Worm (Caenorhabditis elegans) whole organism, young adult: ENCODE results near the gene zip-10.

Experiments used
- B0019.2 ChIP-seq: fragments of 200-800 bp; sonication (Bioruptor generic); conservative IDR thresholded peaks from 2 replicates; pipeline ENCODE4 v1.3.6; 2022; ENCODE audit warnings: missing genetic modification reagents, missing genetic modification characterization, missing compliant biosample characterization
- aptf-3 ChIP-seq: fragments of 200-800 bp; sonication (Bioruptor generic); IDR thresholded peaks from 2 replicates; pipeline ENCODE4 v1.3.6; 2022; ENCODE audit warnings: missing genetic modification characterization, missing compliant biosample characterization
- cebp-2 ChIP-seq: fragments of 200-800 bp; sonication (Bioruptor generic); IDR thresholded peaks from 2 replicates; pipeline ENCODE4 v1.3.6; 2022; ENCODE audit warnings: missing genetic modification characterization, missing compliant biosample characterization
- ceh-27 ChIP-seq: fragments of 200-800 bp; sonication (Bioruptor generic); optimal IDR thresholded peaks from 2 replicates; lab custom pipeline; 2018; ENCODE audit warnings: mild to moderate bottlenecking, missing genetic modification characterization, moderate library complexity, missing compliant biosample characterization
- nhr-120 ChIP-seq: fragments of 200-800 bp; sonication (Bioruptor generic); IDR thresholded peaks from 2 replicates; pipeline ENCODE4 v1.3.6; 2022; ENCODE audit warnings: missing genetic modification characterization, missing compliant biosample characterization
- pha-4 ChIP-seq: fragments of 150-350 bp; sonication (generic microtip); optimal IDR thresholded peaks from 2 replicates; lab custom pipeline; 2014; ENCODE audit warnings: missing biosample characterization, missing genetic modification reagents, missing genetic modification characterization

DNA sequence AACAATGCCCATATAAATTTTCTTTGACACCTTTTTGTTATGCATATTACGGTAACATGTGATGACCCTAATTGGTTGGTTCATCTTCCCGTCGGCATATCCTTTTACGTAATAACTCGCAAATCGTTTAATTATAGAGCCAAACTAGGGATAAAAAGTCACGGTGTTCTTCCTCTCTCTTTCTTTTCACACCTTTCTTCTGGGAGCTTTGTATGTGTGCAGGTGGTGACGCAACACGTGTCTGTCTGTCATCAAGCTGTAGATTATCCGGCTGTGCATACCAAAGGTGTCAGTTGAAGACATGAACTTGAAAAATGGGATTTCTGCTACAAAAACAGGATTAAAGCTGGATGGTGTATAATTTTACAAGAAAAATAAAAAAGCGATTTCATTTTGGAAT lies 10.0 kb upstream of the zip-10 start:
- TF ChIP-seq nhr-120 = no peak
- no peak for TF ChIP-seq ceh-27 (GFP tag; lab: Kevin White, UChicago)
- TF ChIP-seq cebp-2 (GFP tag; lab: Robert Waterston, UW) = no peak
- TF ChIP-seq B0019.2 (GFP tag; lab: Robert Waterston, UW) = no peak
- no peak for TF ChIP-seq aptf-3 (GFP tag; lab: Robert Waterston, UW)
- TF ChIP-seq pha-4 = no peak
